Fruit fly (Drosophila melanogaster) whole organism, embryonic: ENCODE data around the gene CG3726.

Experiments used
- Ada2b ChIP-seq: fragments of 200-800 bp; sonication (Bioruptor generic); IDR thresholded peaks from 2 replicates; pipeline ENCODE4 v1.3.6; 2022; ENCODE audit warnings: missing biosample characterization, missing genetic modification characterization
- Atf-2 ChIP-seq: fragments of 200-800 bp; sonication (Bioruptor generic); optimal IDR thresholded peaks from 2 replicates; lab custom pipeline; 2016; ENCODE audit warnings: missing biosample characterization, missing genetic modification characterization
- CG10147 ChIP-seq: fragments of 200-800 bp; sonication (Bioruptor generic); optimal IDR thresholded peaks from 2 replicates; lab custom pipeline; 2019; ENCODE audit warnings: missing biosample characterization, mild to moderate bottlenecking, missing genetic modification characterization, moderate library complexity
- CG11696 ChIP-seq: fragments of 200-800 bp; sonication (Bioruptor generic); IDR thresholded peaks from 2 replicates; pipeline ENCODE4 v1.3.6; 2022; ENCODE audit warnings: missing biosample characterization, missing genetic modification characterization
- CG12236 ChIP-seq: fragments of 200-800 bp; sonication (Bioruptor generic); optimal IDR thresholded peaks from 2 replicates; lab custom pipeline; 2016; ENCODE audit warnings: missing biosample characterization, missing genetic modification characterization
- CG13424 ChIP-seq: fragments of 200-800 bp; sonication (Bioruptor generic); optimal IDR thresholded peaks from 2 replicates; lab custom pipeline; 2019; ENCODE audit warnings: missing biosample characterization, mild to moderate bottlenecking, missing genetic modification characterization, moderate library complexity
- CG14014 ChIP-seq: fragments of 200-800 bp; sonication (Bioruptor generic); IDR thresholded peaks from 2 replicates; pipeline ENCODE4 v1.3.6; 2022; ENCODE audit warnings: missing biosample characterization, missing genetic modification characterization
- CG14667 ChIP-seq: fragments of 200-800 bp; sonication (Bioruptor generic); IDR thresholded peaks from 2 replicates; pipeline ENCODE4 v1.3.6; 2022; ENCODE audit warnings: missing biosample characterization, missing genetic modification characterization
- CG15696 ChIP-seq: fragments of 200-800 bp; sonication (Bioruptor generic); optimal IDR thresholded peaks from 2 replicates; lab custom pipeline; 2019; ENCODE audit warnings: missing biosample characterization, mild to moderate bottlenecking, missing genetic modification characterization, moderate library complexity
- CG16779 ChIP-seq: fragments of 200-800 bp; sonication (Bioruptor generic); IDR thresholded peaks from 2 replicates; pipeline ENCODE4 v1.3.6; 2022; ENCODE audit warnings: missing biosample characterization, missing genetic modification characterization
- CG17359 ChIP-seq: fragments of 200-800 bp; sonication (Bioruptor generic); optimal IDR thresholded peaks from 3 replicates; lab custom pipeline; 2018; ENCODE audit warnings: missing biosample characterization, mild to moderate bottlenecking, missing genetic modification characterization, moderate library complexity
- CG18599 ChIP-seq: fragments of 200-800 bp; sonication (Bioruptor generic); optimal IDR thresholded peaks from 3 replicates; lab custom pipeline; 2017; ENCODE audit warnings: missing biosample characterization, missing genetic modification characterization, mild to moderate bottlenecking, moderate library complexity, missing genetic modification reagents
- CG2678 ChIP-seq: fragments of 200-800 bp; sonication (Bioruptor generic); optimal IDR thresholded peaks from 3 replicates; lab custom pipeline; 2019; ENCODE audit warnings: missing biosample characterization, mild to moderate bottlenecking, missing genetic modification characterization, moderate library complexity
- CG33213 ChIP-seq: fragments of 200-800 bp; sonication (Bioruptor generic); optimal IDR thresholded peaks from 3 replicates; lab custom pipeline; 2016; ENCODE audit warnings: missing biosample characterization, missing genetic modification characterization
- CG3995 ChIP-seq: fragments of 200-800 bp; sonication (Bioruptor generic); optimal IDR thresholded peaks from 3 replicates; lab custom pipeline; 2016; ENCODE audit warnings: missing biosample characterization, missing genetic modification characterization
- CG4730 ChIP-seq: fragments of 200-800 bp; sonication (Bioruptor generic); IDR thresholded peaks from 2 replicates; pipeline ENCODE4 v1.3.6; 2022; ENCODE audit warnings: missing biosample characterization, missing genetic modification characterization
- CG6254 ChIP-seq: fragments of 200-800 bp; sonication (Bioruptor generic); optimal IDR thresholded peaks from 3 replicates; lab custom pipeline; 2017; ENCODE audit warnings: mild to moderate bottlenecking, missing biosample characterization, missing genetic modification reagents, missing genetic modification characterization
- CG6765 ChIP-seq: fragments of 200-800 bp; sonication (Bioruptor generic); optimal IDR thresholded peaks from 3 replicates; lab custom pipeline; 2017; ENCODE audit warnings: missing biosample characterization, mild to moderate bottlenecking, missing genetic modification characterization
- CG7839 ChIP-seq: fragments of 200-800 bp; sonication (Bioruptor generic); optimal IDR thresholded peaks from 3 replicates; lab custom pipeline; 2018; ENCODE audit warnings: missing biosample characterization, mild to moderate bottlenecking, missing genetic modification characterization, moderate library complexity
- CG8924 ChIP-seq: fragments of 200-800 bp; optimal IDR thresholded peaks from 3 replicates; lab custom pipeline; 2019; ENCODE audit warnings: missing biosample characterization, mild to moderate bottlenecking, missing genetic modification characterization, moderate library complexity
- CoRest ChIP-seq: fragments of 200-800 bp; sonication (Bioruptor generic); optimal IDR thresholded peaks from 3 replicates; lab custom pipeline; 2018; ENCODE audit warnings: missing biosample characterization, mild to moderate bottlenecking, missing genetic modification characterization, moderate library complexity
- Dip2 ChIP-seq: fragments of 200-800 bp; sonication (Bioruptor generic); IDR thresholded peaks from 2 replicates; pipeline ENCODE4 v1.3.6; 2022; ENCODE audit warnings: missing biosample characterization, missing genetic modification characterization
- Doc2 ChIP-seq: fragments of 200-800 bp; sonication (Bioruptor generic); IDR thresholded peaks from 2 replicates; pipeline ENCODE4 v1.3.6; 2022; ENCODE audit warnings: missing biosample characterization, missing genetic modification characterization
- H2.0 ChIP-seq: fragments of 200-800 bp; sonication (Bioruptor generic); IDR thresholded peaks from 2 replicates; pipeline ENCODE4 v1.3.6; 2022; ENCODE audit warnings: missing biosample characterization, missing genetic modification characterization
- HmgZ ChIP-seq: fragments of 200-800 bp; sonication (Bioruptor generic); optimal IDR thresholded peaks from 2 replicates; lab custom pipeline; 2018; ENCODE audit warnings: missing biosample characterization, mild to moderate bottlenecking, missing genetic modification characterization
- Hsf ChIP-seq: fragments of 200-800 bp; sonication (Bioruptor generic); optimal IDR thresholded peaks from 3 replicates; lab custom pipeline; 2016; ENCODE audit warnings: missing biosample characterization, missing genetic modification characterization
- Med ChIP-seq: fragments of 200-800 bp; sonication (Bioruptor generic); peaks from one replicate; lab custom pipeline; 2016; ENCODE audit warnings: missing biosample characterization, missing genetic modification characterization, mild to moderate bottlenecking, inconsistent platforms, moderate library complexity
- Meics ChIP-seq: fragments of 200-800 bp; sonication (Bioruptor generic); optimal IDR thresholded peaks from 2 replicates; lab custom pipeline; 2017; ENCODE audit warnings: missing biosample characterization, mild to moderate bottlenecking, missing genetic modification characterization
- Oli ChIP-seq: fragments of 200-800 bp; sonication (Bioruptor generic); optimal IDR thresholded peaks from 2 replicates; lab custom pipeline; 2018; ENCODE audit warnings: missing biosample characterization, mild to moderate bottlenecking, missing genetic modification characterization, moderate library complexity
- Rx ChIP-seq: fragments of 200-800 bp; sonication (Bioruptor generic); IDR thresholded peaks from 2 replicates; pipeline ENCODE4 v1.3.6; 2022; ENCODE audit warnings: missing biosample characterization, missing genetic modification characterization
- Sox102F ChIP-seq: fragments of 200-800 bp; sonication (Bioruptor generic); optimal IDR thresholded peaks from 2 replicates; lab custom pipeline; 2018; ENCODE audit warnings: missing biosample characterization, mild to moderate bottlenecking, missing genetic modification characterization, moderate library complexity
- Tbp ChIP-seq: fragments of >200 bp; optimal IDR thresholded peaks from 2 replicates; lab custom pipeline; 2018; ENCODE audit warnings: missing biosample characterization, missing genetic modification characterization
- al ChIP-seq: fragments of 200-800 bp; sonication (Bioruptor generic); IDR thresholded peaks from 2 replicates; pipeline ENCODE4 v1.3.6; 2022; ENCODE audit warnings: missing biosample characterization, missing genetic modification characterization
- bbx ChIP-seq: fragments of 200-800 bp; sonication (Bioruptor generic); IDR thresholded peaks from 2 replicates; pipeline ENCODE4 v1.3.6; 2022; ENCODE audit warnings: missing biosample characterization, missing genetic modification characterization; ENCODE audit not compliant: partially characterized antibody
- br ChIP-seq: fragments of >200 bp; optimal IDR thresholded peaks from 2 replicates; lab custom pipeline; 2017
- cato ChIP-seq: fragments of 200-800 bp; sonication (Bioruptor generic); optimal IDR thresholded peaks from 2 replicates; lab custom pipeline; 2016; ENCODE audit warnings: missing biosample characterization, missing genetic modification characterization, borderline replicate concordance
- dysf ChIP-seq: fragments of 200-800 bp; sonication (Bioruptor generic); IDR thresholded peaks from 3 replicates; pipeline ENCODE4 v1.3.6; 2022; ENCODE audit warnings: missing biosample characterization, missing genetic modification characterization
- hbn ChIP-seq: fragments of 200-800 bp; sonication (Bioruptor generic); IDR thresholded peaks from 2 replicates; pipeline ENCODE4 v1.3.6; 2022; ENCODE audit warnings: missing biosample characterization, missing genetic modification characterization; ENCODE audit not compliant: partially characterized antibody
- insv ChIP-seq, 2 experiments: fragments of 200-800 bp; sonication (Bioruptor generic); optimal IDR thresholded peaks; 3 replicates each; lab custom pipeline; 2016 to 2018; ENCODE audit warnings: missing biosample characterization in 2 of 2, missing genetic modification characterization in 2 of 2
- kay ChIP-seq: fragments of 200-800 bp; sonication (Bioruptor generic); optimal IDR thresholded peaks from 2 replicates; lab custom pipeline; 2016; ENCODE audit warnings: missing biosample characterization, missing genetic modification characterization
- lilli ChIP-seq: fragments of 200-800 bp; sonication (Bioruptor generic); optimal IDR thresholded peaks from 3 replicates; lab custom pipeline; 2016; ENCODE audit warnings: missing biosample characterization, missing genetic modification characterization
- lmd ChIP-seq: fragments of 200-800 bp; sonication (Bioruptor generic); IDR thresholded peaks from 2 replicates; pipeline ENCODE4 v1.3.6; 2022; ENCODE audit warnings: missing biosample characterization, missing genetic modification characterization
- mam ChIP-seq: fragments of 200-800 bp; sonication (Bioruptor generic); optimal IDR thresholded peaks from 3 replicates; lab custom pipeline; 2016; ENCODE audit warnings: missing biosample characterization, missing genetic modification characterization
- pan ChIP-seq, 4 experiments: fragments of >200 bp in 3 of 4; fragments of 200-800 bp in 1 of 4; sonication (Bioruptor generic) in 1 of 4; optimal IDR thresholded peaks in 3 of 4; IDR thresholded peaks in 1 of 4; 2 replicates each; pipeline versions ENCODE4 v1.3.6 to Lab custom; 2017 to 2022; ENCODE audit warnings: missing biosample characterization in 2 of 4, missing genetic modification characterization in 2 of 4, mixed read lengths in 1 of 4
- psq ChIP-seq: fragments of 200-800 bp; sonication (Bioruptor generic); optimal IDR thresholded peaks from 2 replicates; lab custom pipeline; 2017; ENCODE audit warnings: missing biosample characterization, missing genetic modification characterization
- sd ChIP-seq: fragments of 200-800 bp; sonication (Bioruptor generic); optimal IDR thresholded peaks from 3 replicates; lab custom pipeline; 2018; ENCODE audit warnings: missing biosample characterization, mild to moderate bottlenecking, missing genetic modification characterization, moderate library complexity
- seq ChIP-seq: fragments of 200-800 bp; sonication (Bioruptor generic); IDR thresholded peaks from 2 replicates; pipeline ENCODE4 v1.3.6; 2022; ENCODE audit warnings: missing biosample characterization, missing genetic modification characterization
- ssp ChIP-seq: fragments of 200-800 bp; sonication (Bioruptor generic); IDR thresholded peaks from 2 replicates; pipeline ENCODE4 v1.3.6; 2022; ENCODE audit warnings: missing biosample characterization, missing genetic modification characterization
- tin ChIP-seq: fragments of 200-800 bp; sonication (Bioruptor generic); optimal IDR thresholded peaks from 3 replicates; lab custom pipeline; 2016; ENCODE audit warnings: missing biosample characterization, missing genetic modification characterization
- tll ChIP-seq, 2 experiments: fragments of 200-800 bp in 1 of 2; fragments of >200 bp in 1 of 2; sonication (Bioruptor generic) in 1 of 2; optimal IDR thresholded peaks; 2 replicates each; lab custom pipeline; 2017 to 2019; ENCODE audit warnings: missing biosample characterization in 2 of 2, missing genetic modification characterization in 2 of 2, mild to moderate bottlenecking in 1 of 2, moderate library complexity in 1 of 2

Gene CG3726

dm6 chrX:5977113-5977512 is 60.2 kb downstream of the CG3726 start (continued):
- no peak for TF ChIP-seq Doc2
- TF ChIP-seq CG33213 (GFP tag; lab: Kevin White, UChicago), result no peak
- peak; percentile 45 for TF ChIP-seq Sox102F
- TF ChIP-seq CG11696 (GFP tag; lab: Robert Waterston, UW), result no peak
- no peak for TF ChIP-seq CG12236 (GFP tag; lab: Kevin White, UChicago)
- TF ChIP-seq Meics (GFP tag; lab: Kevin White, UChicago), result peak; percentile 18
- TF ChIP-seq Tbp (GFP tag; lab: Kevin White, UChicago), result no peak
- TF ChIP-seq Hsf (GFP tag; lab: Kevin White, UChicago), result peak; percentile 19
- no peak for TF ChIP-seq insv (GFP tag; optimal IDR thresholded peaks at IDR 0.05; lab: Kevin White, UChicago)
- TF ChIP-seq CG13424 (tag; lab: Kevin White, UChicago), result peak; percentile 23
- no peak for TF ChIP-seq CG6765
- no peak for TF ChIP-seq br (lab: Kevin White, UChicago)
- TF ChIP-seq Med (GFP tag; lab: Kevin White, UChicago), result peak; percentile 78
- TF ChIP-seq CG3995, result no peak
- no peak for TF ChIP-seq kay (GFP tag; lab: Kevin White, UChicago)
- TF ChIP-seq H2.0, result 0 out of 2 replicates have a peak, but pooled peaks have one; percentile 22
- TF ChIP-seq Ada2b, result 0 out of 2 replicates have a peak, but pooled peaks have one; percentile 4
- TF ChIP-seq bbx, result no peak
- TF ChIP-seq CG18599 (GFP tag; lab: Kevin White, UChicago), result peak; percentile 0
- no peak for TF ChIP-seq CG4730 (GFP tag; lab: Robert Waterston, UW)
- TF ChIP-seq ssp, result no peak
- 0 out of 2 replicates have a peak, but pooled peaks have one; percentile 10 for TF ChIP-seq al (GFP tag; lab: Robert Waterston, UW)
- TF ChIP-seq CG7839, result peak; percentile 22
- no peak for TF ChIP-seq CG6254 (GFP tag; lab: Kevin White, UChicago)
- TF ChIP-seq Dip2, result no peak
- TF ChIP-seq CG14667 (GFP tag; lab: Robert Waterston, UW), result peak; percentile 17; the same call in 1 of the 2 replicates
- no peak for TF ChIP-seq CG10147 (GFP tag; lab: Kevin White, UChicago)
- no peak for TF ChIP-seq CG16779 (GFP tag; lab: Robert Waterston, UW)
- TF ChIP-seq CG17359 (tag; lab: Kevin White, UChicago), result no peak
- no peak for TF ChIP-seq CG14014
- TF ChIP-seq Oli, result peak; percentile 27
- TF ChIP-seq seq (GFP tag; lab: Robert Waterston, UW), result 0 out of 2 replicates have a peak, but pooled peaks have one; percentile 8
- TF ChIP-seq Atf-2 (GFP tag; lab: Kevin White, UChicago), result no peak
- TF ChIP-seq sd, result no peak
- peak; percentile 22 for TF ChIP-seq mam (GFP tag; lab: Kevin White, UChicago)
- TF ChIP-seq pan (optimal IDR thresholded peaks at IDR 0.05; lab: Kevin White, UChicago), result no peak
- TF ChIP-seq pan (GFP tag; optimal IDR thresholded peaks at IDR 0.05 in 1 of 2, IDR thresholded peaks at IDR 0.05 in 1 of 2), result peak in 1 of 2 experiments; percentile 26
- TF ChIP-seq CG15696 (tag; lab: Kevin White, UChicago), result no peak
- no peak for TF ChIP-seq lilli (GFP tag; lab: Kevin White, UChicago)
- TF ChIP-seq tin, result no peak
- TF ChIP-seq hbn, result no peak
- TF ChIP-seq cato (GFP tag; lab: Kevin White, UChicago), result no peak
- TF ChIP-seq tll (GFP tag; optimal IDR thresholded peaks at IDR 0.05; lab: Kevin White, UChicago), result no peak
- no peak for TF ChIP-seq CG8924 (tag; lab: Kevin White, UChicago)
- peak; percentile 8 for TF ChIP-seq CoRest (tag; lab: Kevin White, UChicago)
- peak; percentile 16; the same call in 1 of the 2 replicates for TF ChIP-seq lmd
- peak; percentile 41; the same call in 1 of the 3 replicates for TF ChIP-seq dysf (GFP tag; lab: Robert Waterston, UW)
- TF ChIP-seq HmgZ (tag; lab: Kevin White, UChicago), result no peak
- TF ChIP-seq CG2678 (tag; lab: Kevin White, UChicago), result peak; percentile 39
- TF ChIP-seq Rx (GFP tag; lab: Robert Waterston, UW), result 0 out of 2 replicates have a peak, but pooled peaks have one; percentile 6
- peak; percentile 6 for TF ChIP-seq psq (GFP tag; lab: Kevin White, UChicago)
